Worm (Caenorhabditis elegans) whole organism, L2 larva: ENCODE results near the gene acs-7.

Experiments used
- egl-27 ChIP-seq: sonication (generic microtip); optimal IDR thresholded peaks from 3 replicates; lab custom pipeline; 2017; ENCODE audit warnings: missing biosample characterization, missing genetic modification reagents, missing genetic modification characterization
- lsy-2 ChIP-seq, 2 experiments: fragments of 150-350 bp in 1 of 2; sonication (generic microtip) in 1 of 2; optimal IDR thresholded peaks; 2 replicates each; lab custom pipeline; 2014 to 2017; ENCODE audit warnings: missing biosample characterization in 2 of 2, missing genetic modification characterization in 2 of 2
- nhr-77 ChIP-seq: fragments of 150-350 bp; optimal IDR thresholded peaks from 2 replicates; lab custom pipeline; 2014; ENCODE audit warnings: missing biosample characterization, missing genetic modification characterization
- snpc-4 ChIP-seq: fragments of 150-350 bp; optimal IDR thresholded peaks from 2 replicates; lab custom pipeline; 2014; ENCODE audit warnings: missing biosample characterization, missing genetic modification characterization
- zag-1 ChIP-seq: fragments of 150-350 bp; optimal IDR thresholded peaks from 2 replicates; lab custom pipeline; 2014; ENCODE audit warnings: missing biosample characterization, missing genetic modification characterization

DNA sequence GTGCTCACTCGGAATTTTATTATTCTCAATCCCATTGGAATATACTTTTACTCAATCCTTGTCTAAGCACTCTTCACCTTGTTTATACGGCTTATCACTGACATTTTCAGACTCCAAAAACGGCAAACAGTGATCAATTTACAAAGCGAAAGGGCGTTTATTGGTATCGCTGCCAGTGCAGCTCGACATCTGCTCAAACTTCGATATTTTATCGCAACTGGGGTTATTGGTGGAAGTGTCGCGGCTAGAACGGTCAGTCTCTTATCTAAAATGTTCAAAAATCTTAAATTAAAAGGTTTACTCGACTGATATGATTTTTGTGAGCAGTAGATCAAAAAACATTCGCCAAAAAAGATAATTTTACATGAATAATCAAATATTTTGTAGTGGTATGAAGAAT, 33.7 kb downstream of the acs-7 start:
- TF ChIP-seq snpc-4 (tag; lab: Kevin White, UChicago) (no peak), zag-1 (tag; lab: Kevin White, UChicago) (no peak), egl-27 (tag; lab: Kevin White, UChicago) (no peak), nhr-77 (tag; lab: Kevin White, UChicago) (no peak), lsy-2 (tag; optimal IDR thresholded peaks at IDR 0.05; lab: Kevin White, UChicago) (no peak)
